Fruit fly (Drosophila melanogaster) whole organism, embryonic: ENCODE measurements around the gene CG31157.
A peak's percentile ranks its signal among the peaks of the same experiment; 100 is the strongest.

Experiments used
- Atf3 ChIP-seq: fragments of 200-800 bp; sonication (Bioruptor generic); optimal IDR thresholded peaks from 3 replicates; lab custom pipeline; 2016; ENCODE audit warnings: missing biosample characterization, missing genetic modification characterization
- CG1024 ChIP-seq: fragments of 200-800 bp; sonication (Bioruptor generic); IDR thresholded peaks from 2 replicates; pipeline ENCODE4 v1.3.6; 2022; ENCODE audit warnings: missing biosample characterization, missing genetic modification characterization
- CG10543 ChIP-seq: fragments of 200-800 bp; sonication (Bioruptor generic); optimal IDR thresholded peaks from 3 replicates; lab custom pipeline; 2017; ENCODE audit warnings: missing biosample characterization, mild to moderate bottlenecking, missing genetic modification characterization, moderate library complexity
- CG10979 ChIP-seq: fragments of 200-800 bp; sonication (Bioruptor generic); optimal IDR thresholded peaks from 2 replicates; lab custom pipeline; 2018; ENCODE audit warnings: missing biosample characterization, mild to moderate bottlenecking, missing genetic modification characterization, moderate library complexity
- CG12659 ChIP-seq: fragments of 200-800 bp; sonication (Bioruptor generic); optimal IDR thresholded peaks from 3 replicates; lab custom pipeline; 2017; ENCODE audit warnings: mild to moderate bottlenecking, missing biosample characterization, missing genetic modification reagents, missing genetic modification characterization
- CG14050 ChIP-seq: fragments of 200-800 bp; sonication (Bioruptor generic); IDR thresholded peaks from 3 replicates; pipeline ENCODE4 v1.3.6; 2022; ENCODE audit warnings: missing biosample characterization, missing genetic modification characterization
- CG15269 ChIP-seq: fragments of 200-800 bp; sonication (Bioruptor generic); optimal IDR thresholded peaks from 2 replicates; lab custom pipeline; 2018; ENCODE audit warnings: missing biosample characterization, mild to moderate bottlenecking, missing genetic modification characterization, moderate library complexity
- CG16813 ChIP-seq: fragments of 200-800 bp; sonication (Bioruptor generic); IDR thresholded peaks from 3 replicates; pipeline ENCODE4 v1.3.6; 2022; ENCODE audit warnings: missing biosample characterization, missing genetic modification characterization; ENCODE audit not compliant: partially characterized antibody
- CG17612 ChIP-seq: fragments of 200-800 bp; sonication (Bioruptor generic); IDR thresholded peaks from 2 replicates; pipeline ENCODE4 v1.3.6; 2022; ENCODE audit warnings: missing biosample characterization, missing genetic modification characterization
- CG17912 ChIP-seq: fragments of 200-800 bp; sonication (Bioruptor generic); optimal IDR thresholded peaks from 2 replicates; lab custom pipeline; 2018; ENCODE audit warnings: missing biosample characterization, mild to moderate bottlenecking, missing genetic modification characterization
- CG1792 ChIP-seq: fragments of 200-800 bp; sonication (Bioruptor generic); optimal IDR thresholded peaks from 2 replicates; lab custom pipeline; 2016; ENCODE audit warnings: missing biosample characterization, missing genetic modification characterization
- CG2678 ChIP-seq: fragments of 200-800 bp; sonication (Bioruptor generic); optimal IDR thresholded peaks from 3 replicates; lab custom pipeline; 2019; ENCODE audit warnings: missing biosample characterization, mild to moderate bottlenecking, missing genetic modification characterization, moderate library complexity
- CG30403 ChIP-seq: fragments of 200-800 bp; sonication (Bioruptor generic); optimal IDR thresholded peaks from 3 replicates; lab custom pipeline; 2016; ENCODE audit warnings: missing biosample characterization, missing genetic modification characterization
- CG30431 ChIP-seq: fragments of 200-800 bp; sonication (Bioruptor generic); optimal IDR thresholded peaks from 2 replicates; lab custom pipeline; 2017; ENCODE audit warnings: missing biosample characterization, missing genetic modification characterization
- CG31441 ChIP-seq: fragments of 200-800 bp; sonication (Bioruptor generic); IDR thresholded peaks from 2 replicates; pipeline ENCODE4 v1.3.6; 2022; ENCODE audit warnings: missing biosample characterization, missing genetic modification characterization
- CG32532 ChIP-seq: fragments of 200-800 bp; sonication (Bioruptor generic); IDR thresholded peaks from 2 replicates; pipeline ENCODE4 v1.3.6; 2022; ENCODE audit warnings: missing biosample characterization, missing genetic modification characterization
- CG32772 ChIP-seq: fragments of 200-800 bp; sonication (Bioruptor generic); IDR thresholded peaks from 2 replicates; pipeline ENCODE4 v1.3.6; 2022; ENCODE audit warnings: missing biosample characterization, missing genetic modification characterization
- CG3838 ChIP-seq: fragments of 200-800 bp; sonication (Bioruptor generic); optimal IDR thresholded peaks from 3 replicates; lab custom pipeline; 2016; ENCODE audit warnings: missing biosample characterization, missing genetic modification characterization
- CG5180 ChIP-seq: fragments of 200-800 bp; sonication (Bioruptor generic); optimal IDR thresholded peaks from 3 replicates; lab custom pipeline; 2017; ENCODE audit warnings: missing biosample characterization, missing genetic modification characterization, mild to moderate bottlenecking, moderate library complexity, missing genetic modification reagents
- CG5245 ChIP-seq: fragments of 200-800 bp; sonication (Bioruptor generic); optimal IDR thresholded peaks from 3 replicates; lab custom pipeline; 2016; ENCODE audit warnings: missing biosample characterization, missing genetic modification characterization
- CG6254 ChIP-seq: fragments of 200-800 bp; sonication (Bioruptor generic); optimal IDR thresholded peaks from 3 replicates; lab custom pipeline; 2017; ENCODE audit warnings: mild to moderate bottlenecking, missing biosample characterization, missing genetic modification reagents, missing genetic modification characterization
- Chrac-16 ChIP-seq: fragments of 200-800 bp; sonication (Bioruptor generic); optimal IDR thresholded peaks from 3 replicates; lab custom pipeline; 2016; ENCODE audit warnings: missing biosample characterization, missing genetic modification characterization
- CkIIα-i1 ChIP-seq: fragments of 200-800 bp; sonication (Bioruptor generic); IDR thresholded peaks from 2 replicates; pipeline ENCODE4 v1.3.6; 2022; ENCODE audit warnings: missing biosample characterization, missing genetic modification characterization
- D ChIP-seq, 2 experiments: fragments of 200-800 bp in 1 of 2; fragments of >200 bp in 1 of 2; sonication (Bioruptor generic) in 1 of 2; optimal IDR thresholded peaks; 2 replicates in 1 of 2; 3 replicates in 1 of 2; lab custom pipeline; 2017; ENCODE audit warnings: mild to moderate bottlenecking in 1 of 2, missing biosample characterization in 1 of 2, missing genetic modification characterization in 1 of 2, missing genetic modification reagents in 1 of 2
- Fer3 ChIP-seq: fragments of 200-800 bp; sonication (Bioruptor generic); optimal IDR thresholded peaks from 2 replicates; lab custom pipeline; 2018; ENCODE audit warnings: missing biosample characterization, mild to moderate bottlenecking, missing genetic modification characterization, moderate library complexity
- Gsc ChIP-seq: fragments of 200-800 bp; sonication (Bioruptor generic); IDR thresholded peaks from 2 replicates; pipeline ENCODE4 v1.3.6; 2022; ENCODE audit warnings: missing biosample characterization, missing genetic modification characterization
- HLH4C ChIP-seq: fragments of 200-800 bp; sonication (Bioruptor generic); IDR thresholded peaks from 3 replicates; pipeline ENCODE4 v1.3.6; 2022; ENCODE audit warnings: missing biosample characterization, missing genetic modification characterization; ENCODE audit not compliant: partially characterized antibody
- Hmx ChIP-seq: fragments of 200-800 bp; sonication (Bioruptor generic); optimal IDR thresholded peaks from 2 replicates; lab custom pipeline; 2016; ENCODE audit warnings: missing biosample characterization, missing genetic modification characterization
- Hr39 ChIP-seq: fragments of >200 bp; optimal IDR thresholded peaks from 2 replicates; lab custom pipeline; 2017
- NfI ChIP-seq: fragments of 200-800 bp; sonication (Bioruptor generic); optimal IDR thresholded peaks from 3 replicates; lab custom pipeline; 2018; ENCODE audit warnings: missing biosample characterization, mild to moderate bottlenecking, missing genetic modification characterization, moderate library complexity
- Six4 ChIP-seq: fragments of 200-800 bp; sonication (Bioruptor generic); optimal IDR thresholded peaks from 2 replicates; lab custom pipeline; 2016; ENCODE audit warnings: missing biosample characterization, missing genetic modification characterization
- Spps ChIP-seq: fragments of 200-800 bp; sonication (Bioruptor generic); optimal IDR thresholded peaks from 2 replicates; lab custom pipeline; 2018; ENCODE audit warnings: missing biosample characterization, mild to moderate bottlenecking, missing genetic modification characterization
- Sry-β ChIP-seq: fragments of 200-800 bp; sonication (Bioruptor generic); optimal IDR thresholded peaks from 2 replicates; lab custom pipeline; 2018; ENCODE audit warnings: missing biosample characterization, mild to moderate bottlenecking, missing genetic modification characterization, moderate library complexity
- Tbp ChIP-seq: fragments of >200 bp; optimal IDR thresholded peaks from 2 replicates; lab custom pipeline; 2018; ENCODE audit warnings: missing biosample characterization, missing genetic modification characterization
- Xrp1 ChIP-seq: fragments of 200-800 bp; sonication (Bioruptor generic); IDR thresholded peaks from 2 replicates; pipeline ENCODE4 v1.3.6; 2022; ENCODE audit warnings: missing biosample characterization, missing genetic modification characterization
- al ChIP-seq: fragments of 200-800 bp; sonication (Bioruptor generic); IDR thresholded peaks from 2 replicates; pipeline ENCODE4 v1.3.6; 2022; ENCODE audit warnings: missing biosample characterization, missing genetic modification characterization
- amos ChIP-seq: fragments of 200-800 bp; sonication (Bioruptor generic); IDR thresholded peaks from 2 replicates; pipeline ENCODE4 v1.3.6; 2022; ENCODE audit warnings: missing biosample characterization, missing genetic modification characterization; ENCODE audit not compliant: partially characterized antibody
- ara ChIP-seq: fragments of 200-800 bp; sonication (Bioruptor generic); IDR thresholded peaks from 2 replicates; pipeline ENCODE4 v1.3.6; 2022; ENCODE audit warnings: missing biosample characterization, missing genetic modification characterization
- bbx ChIP-seq: fragments of 200-800 bp; sonication (Bioruptor generic); IDR thresholded peaks from 2 replicates; pipeline ENCODE4 v1.3.6; 2022; ENCODE audit warnings: missing biosample characterization, missing genetic modification characterization; ENCODE audit not compliant: partially characterized antibody
- en ChIP-seq: fragments of 200-800 bp; sonication (Bioruptor generic); optimal IDR thresholded peaks from 2 replicates; lab custom pipeline; 2016; ENCODE audit warnings: missing biosample characterization, missing genetic modification characterization
- fd96Cb ChIP-seq: fragments of 200-800 bp; sonication (Bioruptor generic); optimal IDR thresholded peaks from 2 replicates; lab custom pipeline; 2018; ENCODE audit warnings: missing biosample characterization, mild to moderate bottlenecking, missing genetic modification characterization, moderate library complexity
- fu2 ChIP-seq: fragments of 200-800 bp; sonication (Bioruptor generic); optimal IDR thresholded peaks from 2 replicates; lab custom pipeline; 2016; ENCODE audit warnings: missing biosample characterization, missing genetic modification characterization
- grn ChIP-seq: fragments of 200-800 bp; sonication (Bioruptor generic); optimal IDR thresholded peaks from 3 replicates; lab custom pipeline; 2017; ENCODE audit warnings: missing biosample characterization, missing genetic modification characterization
- hb ChIP-seq: fragments of 200-800 bp; sonication (Bioruptor generic); IDR thresholded peaks from 3 replicates; pipeline ENCODE4 v1.3.6; 2022; ENCODE audit warnings: missing biosample characterization, missing genetic modification characterization; ENCODE audit not compliant: partially characterized antibody
- hth ChIP-seq: fragments of >200 bp; optimal IDR thresholded peaks from 2 replicates; lab custom pipeline; 2017; ENCODE audit warnings: inconsistent platforms
- jing ChIP-seq: fragments of 200-800 bp; sonication (Bioruptor generic); optimal IDR thresholded peaks from 2 replicates; lab custom pipeline; 2018; ENCODE audit warnings: missing biosample characterization, mild to moderate bottlenecking, missing genetic modification characterization
- klu ChIP-seq: fragments of 200-800 bp; sonication (Bioruptor generic); IDR thresholded peaks from 2 replicates; pipeline ENCODE4 v1.3.6; 2022; ENCODE audit warnings: missing biosample characterization, missing genetic modification characterization
- maf-S ChIP-seq: fragments of 200-800 bp; sonication (Bioruptor generic); optimal IDR thresholded peaks from 2 replicates; lab custom pipeline; 2016; ENCODE audit warnings: missing biosample characterization, missing genetic modification characterization
- nerfin-1 ChIP-seq: fragments of 200-800 bp; sonication (Bioruptor generic); optimal IDR thresholded peaks from 3 replicates; lab custom pipeline; 2019; ENCODE audit warnings: missing biosample characterization, mild to moderate bottlenecking, missing genetic modification characterization, moderate library complexity
- psq ChIP-seq: fragments of 200-800 bp; sonication (Bioruptor generic); optimal IDR thresholded peaks from 2 replicates; lab custom pipeline; 2017; ENCODE audit warnings: missing biosample characterization, missing genetic modification characterization
- wek ChIP-seq: fragments of 200-800 bp; sonication (Bioruptor generic); optimal IDR thresholded peaks from 3 replicates; lab custom pipeline; 2018; ENCODE audit warnings: missing biosample characterization, mild to moderate bottlenecking, missing genetic modification characterization, moderate library complexity

The CG31157 gene

DNA sequence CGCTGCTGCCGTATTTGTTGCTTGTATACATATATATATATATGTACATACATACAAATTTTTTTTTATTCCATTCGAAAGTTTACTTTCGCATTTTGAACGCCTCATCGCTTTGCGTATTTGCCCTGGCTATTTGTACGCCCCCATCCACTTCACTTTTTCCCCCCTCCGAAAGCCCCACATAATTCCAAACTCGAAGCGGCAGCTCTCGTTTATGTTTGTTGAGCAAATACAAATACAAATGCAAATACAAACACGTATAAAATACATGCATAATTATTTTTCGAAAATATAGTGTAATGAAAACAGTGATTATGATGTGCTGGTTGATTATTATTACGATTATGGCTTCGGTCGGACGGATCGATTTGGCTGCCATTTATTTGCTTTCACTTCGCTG, 20.5 kb downstream of the CG31157 start (continued):
- TF ChIP-seq CG12659 (GFP tag; lab: Kevin White, UChicago), result peak; percentile 76
- TF ChIP-seq CG30403 (GFP tag; lab: Kevin White, UChicago), result peak; percentile 59
- no peak for TF ChIP-seq fu2
- TF ChIP-seq Hmx, result no peak
- peak; percentile 88 for TF ChIP-seq CG5180 (GFP tag; lab: Kevin White, UChicago)
- TF ChIP-seq CG2678 (tag; lab: Kevin White, UChicago), result peak; percentile 93
- TF ChIP-seq nerfin-1 (tag; lab: Kevin White, UChicago), result peak; percentile 94
- TF ChIP-seq CG3838 (GFP tag; lab: Kevin White, UChicago), result peak; percentile 72
- TF ChIP-seq CG1792 (GFP tag; lab: Kevin White, UChicago), result peak; percentile 93
- TF ChIP-seq Hr39 (lab: Kevin White, UChicago), result no peak
- TF ChIP-seq klu, result no peak
- peak; percentile 87 for TF ChIP-seq Six4 (GFP tag; lab: Kevin White, UChicago)
- peak; percentile 86 for TF ChIP-seq ara (GFP tag; lab: Robert Waterston, UW)
- TF ChIP-seq D (optimal IDR thresholded peaks at IDR 0.05; lab: Kevin White, UChicago), result no peak
- peak; percentile 91 for TF ChIP-seq D (GFP tag; optimal IDR thresholded peaks at IDR 0.05; lab: Kevin White, UChicago)
- TF ChIP-seq bbx (GFP tag; lab: Robert Waterston, UW), result no peak
- peak; percentile 75 for TF ChIP-seq grn
- TF ChIP-seq amos (GFP tag; lab: Robert Waterston, UW), result no peak
- no peak for TF ChIP-seq Tbp (GFP tag; lab: Kevin White, UChicago)
- no peak for TF ChIP-seq CG17612 (GFP tag; lab: Robert Waterston, UW)
- TF ChIP-seq Atf3 (GFP tag; lab: Kevin White, UChicago), result peak; percentile 44
- peak; percentile 60 for TF ChIP-seq NfI (GFP tag; lab: Kevin White, UChicago)
- peak; percentile 90 for TF ChIP-seq fd96Cb
- TF ChIP-seq wek, result peak; percentile 93
- no peak for TF ChIP-seq CG32532
- no peak for TF ChIP-seq hb (GFP tag; lab: Robert Waterston, UW)
- peak; percentile 66 for TF ChIP-seq psq (GFP tag; lab: Kevin White, UChicago)
- peak; percentile 83 for TF ChIP-seq CG5245 (GFP tag; lab: Kevin White, UChicago)
- peak; percentile 89 for TF ChIP-seq CG17912 (GFP tag; lab: Kevin White, UChicago)
- TF ChIP-seq Gsc (GFP tag; lab: Robert Waterston, UW), result no peak
- no peak for TF ChIP-seq CkIIα-i1
- no peak for TF ChIP-seq al (GFP tag; lab: Robert Waterston, UW)
- TF ChIP-seq hth, result no peak
- TF ChIP-seq HLH4C (GFP tag; lab: Robert Waterston, UW), result no peak
- peak; percentile 65 for TF ChIP-seq CG10543 (GFP tag; lab: Kevin White, UChicago)
- peak; percentile 85 for TF ChIP-seq CG6254 (GFP tag; lab: Kevin White, UChicago)
- TF ChIP-seq CG15269, result no peak
- TF ChIP-seq en (GFP tag; lab: Kevin White, UChicago), result peak; percentile 73
- peak; percentile 77 for TF ChIP-seq jing (GFP tag; lab: Kevin White, UChicago)
- peak; percentile 65 for TF ChIP-seq maf-S (GFP tag; lab: Kevin White, UChicago)
- peak; percentile 37; the same call in 1 of the 3 replicates for TF ChIP-seq CG14050
- TF ChIP-seq CG31441 (GFP tag; lab: Robert Waterston, UW), result peak; percentile 92
- TF ChIP-seq CG30431, result peak; percentile 54
- TF ChIP-seq Spps, result peak; percentile 95
- peak; percentile 80 for TF ChIP-seq Sry-β
- TF ChIP-seq CG16813 (GFP tag; lab: Robert Waterston, UW), result no peak
- TF ChIP-seq CG10979 (tag; lab: Kevin White, UChicago), result peak; percentile 83
- TF ChIP-seq CG1024, result peak; percentile 81
- peak; percentile 83 for TF ChIP-seq Xrp1 (GFP tag; lab: Robert Waterston, UW)
- peak; percentile 85 for TF ChIP-seq Fer3
- no peak for TF ChIP-seq CG32772 (GFP tag; lab: Robert Waterston, UW)
- TF ChIP-seq Chrac-16 (GFP tag; lab: Kevin White, UChicago), result peak; percentile 56
